Worm (Caenorhabditis elegans): ENCODE results near the gene srh-291.

The srh-291 gene

ce11 chrV:17819704-17820103, 14.3 kb downstream of the srh-291 start:
- TF ChIP-seq ztf-29 (GFP tag; IDR thresholded peaks at IDR 0.05) (no peak), tab-1 (GFP tag; IDR thresholded peaks at IDR 0.05) (0 out of 2 replicates have a peak, but pooled peaks have one; percentile 52), flt-1 (GFP tag; IDR thresholded peaks at IDR 0.05) (no peak), klf-2 (GFP tag; conservative IDR thresholded peaks at IDR 0.05) (no peak), ref-1 (GFP tag; conservative IDR thresholded peaks at IDR 0.05) (no peak), ztf-23 (GFP tag; IDR thresholded peaks at IDR 0.05) (0 out of 2 replicates have a peak, but pooled peaks have one; percentile 25), cog-1 (tag; optimal IDR thresholded peaks at IDR 0.05) (no peak), med-1 (GFP tag; optimal IDR thresholded peaks at IDR 0.05; ENCODE audit: insufficient read depth) (no peak), T22C8.4 (GFP tag; IDR thresholded peaks at IDR 0.05) (no peak)

- TF ChIP-seq tab-1 (GFP tag; IDR thresholded peaks at IDR 0.05), result no peak
- TF ChIP-seq flt-1 (GFP tag; IDR thresholded peaks at IDR 0.05), result no peak
- no peak for TF ChIP-seq ref-1 (GFP tag; conservative IDR thresholded peaks at IDR 0.05)
- TF ChIP-seq med-1 (GFP tag; optimal IDR thresholded peaks at IDR 0.05; ENCODE audit: insufficient read depth), result no peak
- no peak for TF ChIP-seq klf-2 (GFP tag; conservative IDR thresholded peaks at IDR 0.05)
- TF ChIP-seq ztf-23 (GFP tag; IDR thresholded peaks at IDR 0.05), result no peak
- no peak for TF ChIP-seq T22C8.4 (GFP tag; IDR thresholded peaks at IDR 0.05)
- TF ChIP-seq ztf-29 (GFP tag; IDR thresholded peaks at IDR 0.05), result no peak
- TF ChIP-seq cog-1 (tag; optimal IDR thresholded peaks at IDR 0.05), result no peak
Measured at ce11 chrV:17821805-17822204, 16.4 kb downstream of the srh-291 start, which contains the start of gene srh-300. srh-300 (plus strand) TSS chrV:17822105.

DNA sequence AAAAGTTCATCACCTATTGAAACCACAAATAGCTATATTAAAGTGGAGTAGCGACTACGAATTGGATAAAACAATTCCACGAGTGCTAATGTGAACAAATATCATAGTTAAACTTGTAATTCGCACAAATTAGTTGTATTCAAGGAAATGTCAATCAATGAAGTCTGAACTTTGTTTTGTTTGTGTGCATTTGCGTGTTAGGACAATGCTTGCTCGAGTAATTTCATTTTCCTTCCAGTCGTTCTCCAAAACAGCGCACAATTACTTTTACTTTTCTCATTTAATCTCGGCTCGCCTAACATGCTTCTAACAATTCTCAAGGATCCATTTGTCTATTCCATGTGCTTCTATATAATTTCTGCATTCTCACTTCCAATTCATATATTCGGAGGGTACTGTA, 19.2 kb downstream of the srh-291 start, which contains the start of gene srh-301:
srh-301 (plus strand) TSS at position 301 of the 400 bp plus-strand sequence.
- TF ChIP-seq klf-2 (GFP tag; conservative IDR thresholded peaks at IDR 0.05) (no peak), ref-1 (GFP tag; conservative IDR thresholded peaks at IDR 0.05) (no peak), cog-1 (tag; optimal IDR thresholded peaks at IDR 0.05) (no peak), tab-1 (GFP tag; IDR thresholded peaks at IDR 0.05) (no peak), ztf-23 (GFP tag; IDR thresholded peaks at IDR 0.05) (no peak), T22C8.4 (GFP tag; IDR thresholded peaks at IDR 0.05) (no peak), ztf-29 (GFP tag; IDR thresholded peaks at IDR 0.05) (no peak), flt-1 (GFP tag; IDR thresholded peaks at IDR 0.05) (no peak), med-1 (GFP tag; optimal IDR thresholded peaks at IDR 0.05; ENCODE audit: insufficient read depth) (no peak)

DNA sequence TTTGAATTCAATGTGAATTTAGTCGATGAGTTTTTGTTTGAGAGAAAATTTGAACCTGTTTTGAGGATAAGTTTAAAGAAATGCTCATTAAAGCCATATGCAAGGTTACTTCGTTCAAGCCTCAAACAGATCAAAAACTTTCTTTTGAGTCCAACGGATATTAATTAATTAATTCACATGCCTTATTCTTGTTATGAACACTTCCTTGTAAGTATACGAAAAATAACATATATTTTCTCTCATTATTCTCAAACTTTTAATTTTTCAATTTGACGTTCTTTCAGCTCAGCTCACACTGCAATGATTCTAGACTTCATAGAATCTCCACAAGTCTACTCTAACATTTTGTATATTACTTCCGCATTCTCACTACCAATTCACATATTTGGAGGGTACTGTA, 22.9 kb downstream of the srh-291 start, which contains the start of gene srh-304:
srh-304 (plus strand) TSS at position 301 of the 400 bp plus-strand sequence.
- TF ChIP-seq med-1 (GFP tag; optimal IDR thresholded peaks at IDR 0.05; ENCODE audit: insufficient read depth) (no peak), ztf-29 (GFP tag; IDR thresholded peaks at IDR 0.05) (no peak), flt-1 (GFP tag; IDR thresholded peaks at IDR 0.05) (no peak), ztf-23 (GFP tag; IDR thresholded peaks at IDR 0.05) (no peak), tab-1 (GFP tag; IDR thresholded peaks at IDR 0.05) (no peak), cog-1 (tag; optimal IDR thresholded peaks at IDR 0.05) (no peak), T22C8.4 (GFP tag; IDR thresholded peaks at IDR 0.05) (no peak), klf-2 (GFP tag; conservative IDR thresholded peaks at IDR 0.05) (no peak), ref-1 (GFP tag; conservative IDR thresholded peaks at IDR 0.05) (no peak)

ce11 chrV:17831350-17831749, 25.9 kb downstream of the srh-291 start, which contains the start of gene srh-303:
srh-303 (plus strand) TSS chrV:17831650.
- TF ChIP-seq ztf-23 (GFP tag; IDR thresholded peaks at IDR 0.05), result no peak
- no peak for TF ChIP-seq cog-1 (tag; optimal IDR thresholded peaks at IDR 0.05)
- no peak for TF ChIP-seq klf-2 (GFP tag; conservative IDR thresholded peaks at IDR 0.05)
- no peak for TF ChIP-seq ref-1 (GFP tag; conservative IDR thresholded peaks at IDR 0.05)
- TF ChIP-seq T22C8.4 (GFP tag; IDR thresholded peaks at IDR 0.05), result no peak
- no peak for TF ChIP-seq flt-1 (GFP tag; IDR thresholded peaks at IDR 0.05)
- no peak for TF ChIP-seq med-1 (GFP tag; optimal IDR thresholded peaks at IDR 0.05; ENCODE audit: insufficient read depth)
- no peak for TF ChIP-seq tab-1 (GFP tag; IDR thresholded peaks at IDR 0.05)
- no peak for TF ChIP-seq ztf-29 (GFP tag; IDR thresholded peaks at IDR 0.05)

- TF ChIP-seq ztf-29 (GFP tag; IDR thresholded peaks at IDR 0.05), result no peak
- no peak for TF ChIP-seq flt-1 (GFP tag; IDR thresholded peaks at IDR 0.05)
- TF ChIP-seq T22C8.4 (GFP tag; IDR thresholded peaks at IDR 0.05), result no peak
- TF ChIP-seq ztf-23 (GFP tag; IDR thresholded peaks at IDR 0.05), result no peak
- no peak for TF ChIP-seq klf-2 (GFP tag; conservative IDR thresholded peaks at IDR 0.05)
- no peak for TF ChIP-seq ref-1 (GFP tag; conservative IDR thresholded peaks at IDR 0.05)
- no peak for TF ChIP-seq med-1 (GFP tag; optimal IDR thresholded peaks at IDR 0.05; ENCODE audit: insufficient read depth)
- no peak for TF ChIP-seq tab-1 (GFP tag; IDR thresholded peaks at IDR 0.05)
- no peak for TF ChIP-seq cog-1 (tag; optimal IDR thresholded peaks at IDR 0.05)
Measured at ce11 chrV:17844106-17844505, 38.7 kb downstream of the srh-291 start, which contains the start of gene srh-286. srh-286 (minus strand) TSS chrV:17844206.

DNA sequence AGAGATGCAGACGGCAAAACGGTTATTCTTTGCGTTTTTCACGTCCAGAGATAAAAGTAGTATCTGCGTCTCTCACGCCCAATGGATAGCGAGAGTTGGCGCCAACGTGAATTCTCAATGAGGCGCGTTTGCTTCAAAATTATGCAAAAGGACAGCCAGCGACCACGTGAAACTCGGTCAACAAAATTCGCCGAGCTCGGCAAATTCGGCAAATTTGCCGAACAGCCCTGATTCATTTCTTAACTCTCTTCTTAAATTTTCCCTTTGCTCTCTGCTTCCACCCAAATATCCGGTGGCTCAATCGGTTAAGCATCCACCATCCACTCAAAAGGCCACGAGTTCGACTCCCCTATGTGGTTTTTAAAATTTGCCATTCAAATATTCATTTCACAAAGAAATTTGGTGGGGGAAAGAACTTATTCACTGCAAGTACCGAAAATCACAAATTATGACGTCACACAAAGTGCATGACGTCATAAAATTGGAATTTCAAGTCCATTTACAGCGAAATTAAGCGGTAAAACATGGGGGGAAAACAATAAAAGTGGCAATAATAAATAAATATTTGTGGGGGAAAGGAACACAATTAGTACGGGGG, 40.0 kb downstream of the srh-291 start:
- TF ChIP-seq tab-1 (GFP tag; IDR thresholded peaks at IDR 0.05) (no peak), ztf-29 (GFP tag; IDR thresholded peaks at IDR 0.05) (no peak), med-1 (GFP tag; optimal IDR thresholded peaks at IDR 0.05; ENCODE audit: insufficient read depth) (no peak), T22C8.4 (GFP tag; IDR thresholded peaks at IDR 0.05) (no peak), ref-1 (GFP tag; conservative IDR thresholded peaks at IDR 0.05) (no peak), flt-1 (GFP tag; IDR thresholded peaks at IDR 0.05) (no peak), ztf-23 (GFP tag; IDR thresholded peaks at IDR 0.05) (no peak), cog-1 (tag; optimal IDR thresholded peaks at IDR 0.05) (no peak), klf-2 (GFP tag; conservative IDR thresholded peaks at IDR 0.05) (no peak)

DNA sequence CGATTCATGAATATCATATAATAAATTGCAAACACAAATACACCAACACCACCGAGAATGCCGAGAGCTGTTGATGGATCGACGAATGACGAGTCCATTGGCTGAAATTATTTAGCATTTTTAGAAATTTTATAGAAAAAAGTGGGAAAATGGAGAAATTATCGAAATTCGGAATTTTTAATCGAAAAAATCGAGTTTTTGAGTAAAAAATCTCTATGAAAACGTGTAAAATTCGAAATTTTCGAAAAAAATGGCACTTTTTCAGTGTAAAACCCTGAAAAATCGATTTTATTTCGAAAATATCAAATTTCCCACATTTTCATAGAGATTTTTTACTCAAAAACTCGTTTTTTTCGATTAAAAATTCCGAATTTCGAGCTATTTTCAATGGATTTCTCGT, 50.5 kb downstream of the srh-291 start, which contains the start of gene tcc-1:
tcc-1 (minus strand) TSS at position 101 of the 400 bp plus-strand sequence.
- no peak for TF ChIP-seq klf-2 (GFP tag; conservative IDR thresholded peaks at IDR 0.05)
- no peak for TF ChIP-seq med-1 (GFP tag; optimal IDR thresholded peaks at IDR 0.05; ENCODE audit: insufficient read depth)
- no peak for TF ChIP-seq flt-1 (GFP tag; IDR thresholded peaks at IDR 0.05)
- no peak for TF ChIP-seq ref-1 (GFP tag; conservative IDR thresholded peaks at IDR 0.05)
- TF ChIP-seq T22C8.4 (GFP tag; IDR thresholded peaks at IDR 0.05), result no peak
- TF ChIP-seq cog-1 (tag; optimal IDR thresholded peaks at IDR 0.05), result no peak
- TF ChIP-seq ztf-23 (GFP tag; IDR thresholded peaks at IDR 0.05), result no peak
- no peak for TF ChIP-seq ztf-29 (GFP tag; IDR thresholded peaks at IDR 0.05)
- TF ChIP-seq tab-1 (GFP tag; IDR thresholded peaks at IDR 0.05), result no peak

DNA sequence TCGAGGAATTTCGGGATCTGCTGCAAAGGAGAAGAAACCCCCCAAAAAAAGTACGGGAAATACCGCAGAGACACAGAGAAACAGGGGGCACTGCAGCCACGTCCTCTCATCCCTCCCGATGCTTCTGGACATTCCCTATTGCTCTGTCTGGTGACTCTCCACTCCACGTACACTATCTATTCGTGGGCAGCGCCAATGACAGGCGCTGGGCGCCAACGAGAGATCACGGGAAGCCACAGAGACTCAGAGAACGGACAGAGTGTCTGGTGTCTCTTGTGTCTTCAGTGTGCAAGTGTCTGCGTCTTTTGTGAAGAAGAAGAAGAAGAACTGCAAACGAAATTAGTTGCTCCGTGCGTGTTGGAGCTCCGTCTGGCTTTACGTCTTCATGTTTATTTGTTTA, 52.5 kb downstream of the srh-291 start:
- TF ChIP-seq flt-1 (GFP tag; IDR thresholded peaks at IDR 0.05), result no peak
- TF ChIP-seq ztf-29 (GFP tag; IDR thresholded peaks at IDR 0.05), result no peak
- TF ChIP-seq klf-2 (GFP tag; conservative IDR thresholded peaks at IDR 0.05), result no peak
- TF ChIP-seq T22C8.4 (GFP tag; IDR thresholded peaks at IDR 0.05), result no peak
- no peak for TF ChIP-seq ref-1 (GFP tag; conservative IDR thresholded peaks at IDR 0.05)
- TF ChIP-seq med-1 (GFP tag; optimal IDR thresholded peaks at IDR 0.05; ENCODE audit: insufficient read depth), result no peak
- TF ChIP-seq ztf-23 (GFP tag; IDR thresholded peaks at IDR 0.05), result no peak
